Fruit fly (Drosophila melanogaster) whole organism, embryonic: ENCODE data around the gene CG42395.

Source experiments
- Adf1 ChIP-seq: fragments of 200-800 bp; sonication (Bioruptor generic); IDR thresholded peaks from 2 replicates; pipeline ENCODE4 v1.3.6; 2022; ENCODE audit warnings: missing biosample characterization, missing genetic modification characterization
- Asciz ChIP-seq: fragments of 200-800 bp; sonication (Bioruptor generic); optimal IDR thresholded peaks from 2 replicates; lab custom pipeline; 2017; ENCODE audit warnings: missing biosample characterization, mild to moderate bottlenecking, missing genetic modification characterization, missing genetic modification reagents
- BEAF-32 ChIP-seq: fragments of 200-800 bp; sonication (Bioruptor generic); optimal IDR thresholded peaks from 3 replicates; lab custom pipeline; 2017; ENCODE audit warnings: missing biosample characterization, missing genetic modification characterization, mild to moderate bottlenecking, moderate library complexity, missing genetic modification reagents
- Bdp1 ChIP-seq: fragments of 200-800 bp; sonication (Bioruptor generic); optimal IDR thresholded peaks from 3 replicates; lab custom pipeline; 2016; ENCODE audit warnings: missing biosample characterization, missing genetic modification characterization
- Bgb ChIP-seq: fragments of 200-800 bp; sonication (Bioruptor generic); IDR thresholded peaks from 2 replicates; pipeline ENCODE4 v1.3.6; 2022; ENCODE audit warnings: missing biosample characterization, missing genetic modification characterization; ENCODE audit not compliant: partially characterized antibody
- CG10209 ChIP-seq: fragments of 200-800 bp; sonication (Bioruptor generic); optimal IDR thresholded peaks from 3 replicates; lab custom pipeline; 2017; ENCODE audit warnings: missing biosample characterization, mild to moderate bottlenecking, missing genetic modification characterization, missing genetic modification reagents
- CG10321 ChIP-seq: fragments of 200-800 bp; sonication (Bioruptor generic); IDR thresholded peaks from 2 replicates; pipeline ENCODE4 v1.3.6; 2022; ENCODE audit warnings: missing biosample characterization, missing genetic modification characterization
- CG10462 ChIP-seq: fragments of 200-800 bp; sonication (Bioruptor generic); optimal IDR thresholded peaks from 2 replicates; lab custom pipeline; 2016; ENCODE audit warnings: missing biosample characterization, missing genetic modification characterization
- CG12104 ChIP-seq: fragments of 200-800 bp; sonication (Bioruptor generic); optimal IDR thresholded peaks from 3 replicates; lab custom pipeline; 2016; ENCODE audit warnings: missing biosample characterization, missing genetic modification characterization
- CG13424 ChIP-seq: fragments of 200-800 bp; sonication (Bioruptor generic); optimal IDR thresholded peaks from 2 replicates; lab custom pipeline; 2019; ENCODE audit warnings: missing biosample characterization, mild to moderate bottlenecking, missing genetic modification characterization, moderate library complexity
- CG13775 ChIP-seq: fragments of 200-800 bp; sonication (Bioruptor generic); optimal IDR thresholded peaks from 3 replicates; lab custom pipeline; 2017; ENCODE audit warnings: missing biosample characterization, mild to moderate bottlenecking, missing genetic modification characterization
- CG1647 ChIP-seq: fragments of 200-800 bp; sonication (Bioruptor generic); optimal IDR thresholded peaks from 3 replicates; lab custom pipeline; 2016; ENCODE audit warnings: missing biosample characterization, missing genetic modification characterization
- CG2889 ChIP-seq: fragments of 200-800 bp; sonication (Bioruptor generic); IDR thresholded peaks from 3 replicates; pipeline ENCODE4 v1.3.6; 2022; ENCODE audit warnings: missing biosample characterization, missing genetic modification characterization
- CG34376 ChIP-seq: fragments of 200-800 bp; sonication (Bioruptor generic); optimal IDR thresholded peaks from 2 replicates; lab custom pipeline; 2018; ENCODE audit warnings: missing biosample characterization, mild to moderate bottlenecking, missing genetic modification characterization
- CG3726 ChIP-seq: fragments of 200-800 bp; sonication (Bioruptor generic); IDR thresholded peaks from 3 replicates; pipeline ENCODE4, ENCODE4 v1.3.6; 2022; ENCODE audit warnings: missing biosample characterization, missing genetic modification characterization
- CG43689 ChIP-seq: fragments of 200-800 bp; sonication (Bioruptor generic); IDR thresholded peaks from 2 replicates; pipeline ENCODE4 v1.3.6; 2022; ENCODE audit warnings: missing biosample characterization, missing genetic modification characterization
- CG5953 ChIP-seq: fragments of 200-800 bp; sonication (Bioruptor generic); IDR thresholded peaks from 2 replicates; pipeline ENCODE4 v1.3.6; 2022; ENCODE audit warnings: missing biosample characterization, missing genetic modification characterization
- CG7271 ChIP-seq: fragments of 200-800 bp; sonication (Bioruptor generic); optimal IDR thresholded peaks from 2 replicates; lab custom pipeline; 2018; ENCODE audit warnings: missing biosample characterization, mild to moderate bottlenecking, missing genetic modification characterization, moderate library complexity
- CG8388 ChIP-seq: fragments of 200-800 bp; sonication (Bioruptor generic); optimal IDR thresholded peaks from 2 replicates; lab custom pipeline; 2019; ENCODE audit warnings: missing biosample characterization, mild to moderate bottlenecking, missing genetic modification characterization, moderate library complexity
- CG8765 ChIP-seq: fragments of 200-800 bp; sonication (Bioruptor generic); IDR thresholded peaks from 2 replicates; pipeline ENCODE4 v1.3.6; 2022; ENCODE audit warnings: missing biosample characterization, missing genetic modification characterization
- Dip3 ChIP-seq: fragments of 200-800 bp; sonication (Bioruptor generic); optimal IDR thresholded peaks from 3 replicates; lab custom pipeline; 2016; ENCODE audit warnings: missing biosample characterization, missing genetic modification characterization
- Doc2 ChIP-seq: fragments of 200-800 bp; sonication (Bioruptor generic); IDR thresholded peaks from 2 replicates; pipeline ENCODE4 v1.3.6; 2022; ENCODE audit warnings: missing biosample characterization, missing genetic modification characterization
- Doc3 ChIP-seq: fragments of 200-800 bp; sonication (Bioruptor generic); IDR thresholded peaks from 3 replicates; pipeline ENCODE4 v1.3.6; 2022; ENCODE audit warnings: missing biosample characterization, missing genetic modification characterization; ENCODE audit not compliant: partially characterized antibody
- Dref ChIP-seq: fragments of 200-800 bp; sonication (Bioruptor generic); IDR thresholded peaks from 2 replicates; pipeline ENCODE4 v1.3.6; 2022; ENCODE audit warnings: missing biosample characterization, missing genetic modification characterization
- E2f2 ChIP-seq: fragments of 200-800 bp; sonication (Bioruptor generic); IDR thresholded peaks from 2 replicates; pipeline ENCODE4 v1.3.6; 2022; ENCODE audit warnings: missing biosample characterization, missing genetic modification characterization
- ERR ChIP-seq: fragments of 200-800 bp; sonication (Bioruptor generic); optimal IDR thresholded peaks from 2 replicates; lab custom pipeline; 2016; ENCODE audit warnings: missing biosample characterization, missing genetic modification characterization
- HLH4C ChIP-seq: fragments of 200-800 bp; sonication (Bioruptor generic); IDR thresholded peaks from 3 replicates; pipeline ENCODE4 v1.3.6; 2022; ENCODE audit warnings: missing biosample characterization, missing genetic modification characterization; ENCODE audit not compliant: partially characterized antibody
- Hr39 ChIP-seq: fragments of >200 bp; optimal IDR thresholded peaks from 2 replicates; lab custom pipeline; 2017
- Lhr ChIP-seq: fragments of 200-800 bp; sonication (Bioruptor generic); optimal IDR thresholded peaks from 3 replicates; lab custom pipeline; 2017; ENCODE audit warnings: mild to moderate bottlenecking, missing biosample characterization, missing genetic modification reagents, missing genetic modification characterization
- Lpt ChIP-seq: fragments of >200 bp; optimal IDR thresholded peaks from 2 replicates; lab custom pipeline; 2018; ENCODE audit warnings: missing biosample characterization, missing genetic modification characterization
- NC2α ChIP-seq: fragments of 200-800 bp; sonication (Bioruptor generic); optimal IDR thresholded peaks from 2 replicates; lab custom pipeline; 2016; ENCODE audit warnings: missing biosample characterization, missing genetic modification characterization
- NK7.1 ChIP-seq: fragments of 200-800 bp; sonication (Bioruptor generic); optimal IDR thresholded peaks from 3 replicates; lab custom pipeline; 2016; ENCODE audit warnings: missing biosample characterization, missing genetic modification characterization
- amos ChIP-seq: fragments of 200-800 bp; sonication (Bioruptor generic); IDR thresholded peaks from 2 replicates; pipeline ENCODE4 v1.3.6; 2022; ENCODE audit warnings: missing biosample characterization, missing genetic modification characterization; ENCODE audit not compliant: partially characterized antibody
- aop ChIP-seq: fragments of 200-800 bp; sonication (Bioruptor generic); IDR thresholded peaks from 2 replicates; pipeline ENCODE4 v1.3.6; 2022; ENCODE audit warnings: missing biosample characterization, missing genetic modification characterization
- br ChIP-seq: fragments of >200 bp; optimal IDR thresholded peaks from 2 replicates; lab custom pipeline; 2017
- cg ChIP-seq: fragments of 200-800 bp; sonication (Bioruptor generic); optimal IDR thresholded peaks from 3 replicates; lab custom pipeline; 2019; ENCODE audit warnings: missing biosample characterization, mild to moderate bottlenecking, missing genetic modification characterization, moderate library complexity
- chif ChIP-seq, 2 experiments: fragments of 200-800 bp; sonication (Bioruptor generic); optimal IDR thresholded peaks; 3 replicates each; lab custom pipeline; 2016; ENCODE audit warnings: missing biosample characterization in 2 of 2, missing genetic modification characterization in 2 of 2
- disco-r ChIP-seq: fragments of 200-800 bp; sonication (Bioruptor generic); optimal IDR thresholded peaks from 2 replicates; lab custom pipeline; 2016; ENCODE audit warnings: missing biosample characterization, missing genetic modification characterization
- dm ChIP-seq: fragments of 200-800 bp; sonication (Bioruptor generic); optimal IDR thresholded peaks from 3 replicates; lab custom pipeline; 2016; ENCODE audit warnings: missing biosample characterization, missing genetic modification characterization
- esg ChIP-seq: fragments of 200-800 bp; sonication (Bioruptor generic); conservative IDR thresholded peaks from 2 replicates; pipeline ENCODE4 v1.3.6; 2022; ENCODE audit warnings: missing biosample characterization, missing genetic modification characterization
- fru ChIP-seq: fragments of >200 bp; optimal IDR thresholded peaks from 2 replicates; lab custom pipeline; 2017
- jing ChIP-seq: fragments of 200-800 bp; sonication (Bioruptor generic); optimal IDR thresholded peaks from 2 replicates; lab custom pipeline; 2018; ENCODE audit warnings: missing biosample characterization, mild to moderate bottlenecking, missing genetic modification characterization
- knrl ChIP-seq: fragments of 200-800 bp; sonication (Bioruptor generic); IDR thresholded peaks from 3 replicates; pipeline ENCODE4 v1.3.6; 2022; ENCODE audit warnings: missing biosample characterization, missing genetic modification characterization; ENCODE audit not compliant: partially characterized antibody
- nmo ChIP-seq: fragments of 200-800 bp; sonication (Bioruptor generic); optimal IDR thresholded peaks from 2 replicates; lab custom pipeline; 2018; ENCODE audit warnings: missing biosample characterization, mild to moderate bottlenecking, missing genetic modification characterization, moderate library complexity
- sens ChIP-seq: fragments of 200-800 bp; sonication (Bioruptor generic); peaks from one replicate; lab custom pipeline; 2016; ENCODE audit warnings: missing biosample characterization, missing genetic modification characterization
- seq ChIP-seq: fragments of 200-800 bp; sonication (Bioruptor generic); IDR thresholded peaks from 2 replicates; pipeline ENCODE4 v1.3.6; 2022; ENCODE audit warnings: missing biosample characterization, missing genetic modification characterization
- so ChIP-seq: fragments of 200-800 bp; sonication (Bioruptor generic); IDR thresholded peaks from 3 replicates; pipeline ENCODE4 v1.3.6; 2022; ENCODE audit warnings: missing biosample characterization, missing genetic modification characterization
- tin ChIP-seq: fragments of 200-800 bp; sonication (Bioruptor generic); optimal IDR thresholded peaks from 3 replicates; lab custom pipeline; 2016; ENCODE audit warnings: missing biosample characterization, missing genetic modification characterization
- unpg ChIP-seq: fragments of 200-800 bp; sonication (Bioruptor generic); optimal IDR thresholded peaks from 3 replicates; lab custom pipeline; 2018; ENCODE audit warnings: missing biosample characterization, mild to moderate bottlenecking, missing genetic modification characterization, moderate library complexity
- vnd ChIP-seq: fragments of 200-800 bp; sonication (Bioruptor generic); IDR thresholded peaks from 3 replicates; pipeline ENCODE4 v1.3.6; 2022; ENCODE audit warnings: missing biosample characterization, missing genetic modification characterization; ENCODE audit not compliant: partially characterized antibody
- zen ChIP-seq: fragments of 200-800 bp; sonication (Bioruptor generic); optimal IDR thresholded peaks from 3 replicates; lab custom pipeline; 2018; ENCODE audit warnings: missing biosample characterization, mild to moderate bottlenecking, missing genetic modification characterization, moderate library complexity

Gene CG42395

DNA sequence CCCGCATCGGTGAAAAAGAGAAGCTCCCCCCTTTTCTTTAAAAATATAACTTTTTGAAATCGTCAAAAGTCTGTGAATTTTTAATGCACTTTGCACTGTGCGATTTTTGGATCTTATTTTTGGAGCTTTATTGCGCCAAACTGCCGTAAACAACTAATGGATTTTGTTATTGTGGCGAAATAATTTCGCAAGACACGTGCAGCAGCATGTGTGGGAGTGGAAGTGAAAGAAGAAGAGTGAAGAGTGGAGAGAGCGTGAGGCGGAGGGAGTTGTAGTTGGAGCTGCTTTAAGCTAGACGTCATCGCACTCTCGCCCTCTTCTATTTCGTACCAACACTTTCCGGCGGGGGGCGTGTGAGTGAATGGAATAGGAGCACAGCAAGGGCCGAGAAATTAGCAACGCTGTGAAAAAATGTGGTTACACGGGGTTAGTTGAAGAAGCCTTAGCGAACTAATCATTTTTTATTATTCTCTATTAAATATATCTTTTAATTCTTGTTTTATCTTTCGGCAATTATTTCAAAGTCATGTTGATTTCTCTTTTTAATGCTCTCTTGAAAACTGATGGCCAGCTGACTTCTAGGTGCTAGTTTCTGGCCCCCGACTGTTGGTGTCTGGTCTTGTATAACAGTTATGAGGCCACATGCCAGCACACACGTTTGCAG, 7.5 kb upstream of the CG42395 start (continued):
- TF ChIP-seq CG10321 (GFP tag; lab: Robert Waterston, UW) = peak; percentile 75
- peak; percentile 94 for TF ChIP-seq unpg (GFP tag; lab: Kevin White, UChicago)
- peak; percentile 61 for TF ChIP-seq CG7271 (tag; lab: Kevin White, UChicago)
- peak; percentile 59 for TF ChIP-seq Bdp1
- TF ChIP-seq Dref (GFP tag; lab: Robert Waterston, UW) = peak; percentile 40
- peak; percentile 85; the same call in 2 of the 3 replicates for TF ChIP-seq CG3726
- TF ChIP-seq vnd (GFP tag; lab: Robert Waterston, UW) = no peak
- TF ChIP-seq Lpt = no peak
- peak; percentile 79 for TF ChIP-seq jing (GFP tag; lab: Kevin White, UChicago)
- peak; percentile 31 for TF ChIP-seq CG1647 (GFP tag; lab: Kevin White, UChicago)
- TF ChIP-seq Asciz (GFP tag; lab: Kevin White, UChicago) = peak; percentile 94
- TF ChIP-seq CG13424 (tag; lab: Kevin White, UChicago) = peak; percentile 96
- peak; percentile 95 for TF ChIP-seq so (GFP tag; lab: Robert Waterston, UW)
- TF ChIP-seq Bgb (GFP tag; lab: Robert Waterston, UW) = no peak
- TF ChIP-seq NC2α = peak; percentile 15
- peak; percentile 92 for TF ChIP-seq CG8388 (GFP tag; lab: Kevin White, UChicago)
- TF ChIP-seq NK7.1 = no peak
- peak; percentile 93 for TF ChIP-seq sens
- no peak for TF ChIP-seq br
- TF ChIP-seq aop (GFP tag; lab: Robert Waterston, UW) = peak; percentile 51; the same call in 1 of the 2 replicates
- peak; percentile 83 for TF ChIP-seq CG2889 (GFP tag; lab: Robert Waterston, UW)
- peak; percentile 59; the same call in 1 of the 2 replicates for TF ChIP-seq Doc2 (GFP tag; lab: Robert Waterston, UW)
- no peak for TF ChIP-seq ERR
- TF ChIP-seq CG43689 = peak; percentile 85
- no peak for TF ChIP-seq amos
- peak; percentile 79 for TF ChIP-seq CG10462 (GFP tag; lab: Kevin White, UChicago)
- no peak for TF ChIP-seq knrl
- TF ChIP-seq disco-r (GFP tag; lab: Kevin White, UChicago) = peak; percentile 19
- TF ChIP-seq Hr39 (lab: Kevin White, UChicago) = no peak
- TF ChIP-seq BEAF-32 (GFP tag; lab: Kevin White, UChicago) = peak; percentile 12
- TF ChIP-seq CG12104 (GFP tag; lab: Kevin White, UChicago) = peak; percentile 87
- TF ChIP-seq CG10209 (GFP tag; lab: Kevin White, UChicago) = peak; percentile 95
- peak; percentile 47 for TF ChIP-seq cg (GFP tag; lab: Kevin White, UChicago)
- TF ChIP-seq Lhr (GFP tag; lab: Kevin White, UChicago) = peak; percentile 83
- peak; percentile 70 for TF ChIP-seq Adf1 (GFP tag; lab: Robert Waterston, UW)
- peak; percentile 75 for TF ChIP-seq E2f2 (GFP tag; lab: Robert Waterston, UW)
- peak; percentile 94 for TF ChIP-seq seq (GFP tag; lab: Robert Waterston, UW)
- TF ChIP-seq tin (GFP tag; lab: Kevin White, UChicago) = peak; percentile 88
- TF ChIP-seq CG13775 (GFP tag; lab: Kevin White, UChicago) = peak; percentile 92
- TF ChIP-seq dm (GFP tag; lab: Kevin White, UChicago) = peak; percentile 43
- TF ChIP-seq CG5953 (GFP tag; lab: Robert Waterston, UW) = peak; percentile 89
- no peak for TF ChIP-seq HLH4C (GFP tag; lab: Robert Waterston, UW)
- TF ChIP-seq Dip3 (GFP tag; lab: Kevin White, UChicago) = peak; percentile 70
- peak; percentile 92 for TF ChIP-seq CG34376 (GFP tag; lab: Kevin White, UChicago)
- TF ChIP-seq Doc3 (GFP tag; lab: Robert Waterston, UW) = no peak
- TF ChIP-seq esg (GFP tag; lab: Robert Waterston, UW) = peak; percentile 91
- no peak for TF ChIP-seq fru (lab: Kevin White, UChicago)
- TF ChIP-seq CG8765 = peak; percentile 63; the same call in 1 of the 2 replicates
- TF ChIP-seq nmo (GFP tag; lab: Kevin White, UChicago) = peak; percentile 96
- TF ChIP-seq chif (GFP tag; optimal IDR thresholded peaks at IDR 0.05; lab: Kevin White, UChicago) = peak; percentile 56 to 63
- TF ChIP-seq zen (tag; lab: Kevin White, UChicago) = peak; percentile 75
